Fruit fly (Drosophila melanogaster) whole organism, embryonic: ENCODE data around the gene dpr4.

Experiments
- Abd-B ChIP-seq: fragments of 200-800 bp; sonication (Bioruptor generic); optimal IDR thresholded peaks from 2 replicates; lab custom pipeline; 2018; ENCODE audit warnings: missing biosample characterization, mild to moderate bottlenecking, missing genetic modification characterization, moderate library complexity
- Asciz ChIP-seq: fragments of 200-800 bp; sonication (Bioruptor generic); optimal IDR thresholded peaks from 2 replicates; lab custom pipeline; 2017; ENCODE audit warnings: missing biosample characterization, mild to moderate bottlenecking, missing genetic modification characterization, missing genetic modification reagents
- CG10366 ChIP-seq: fragments of 200-800 bp; sonication (Bioruptor generic); IDR thresholded peaks from 2 replicates; pipeline ENCODE4 v1.3.6; 2022; ENCODE audit warnings: missing biosample characterization, missing genetic modification characterization
- CG14965 ChIP-seq: fragments of 200-800 bp; sonication (Bioruptor generic); optimal IDR thresholded peaks from 2 replicates; lab custom pipeline; 2016; ENCODE audit warnings: missing biosample characterization, missing genetic modification characterization, borderline replicate concordance
- CG15011 ChIP-seq: fragments of 200-800 bp; sonication (Bioruptor generic); optimal IDR thresholded peaks from 3 replicates; lab custom pipeline; 2018; ENCODE audit warnings: missing biosample characterization, mild to moderate bottlenecking, missing genetic modification characterization
- CG16813 ChIP-seq: fragments of 200-800 bp; sonication (Bioruptor generic); IDR thresholded peaks from 3 replicates; pipeline ENCODE4 v1.3.6; 2022; ENCODE audit warnings: missing biosample characterization, missing genetic modification characterization; ENCODE audit not compliant: partially characterized antibody
- CG17802 ChIP-seq: fragments of 200-800 bp; sonication (Bioruptor generic); optimal IDR thresholded peaks from 2 replicates; lab custom pipeline; 2018; ENCODE audit warnings: missing biosample characterization, mild to moderate bottlenecking, missing genetic modification characterization, moderate library complexity
- CG1792 ChIP-seq: fragments of 200-800 bp; sonication (Bioruptor generic); optimal IDR thresholded peaks from 2 replicates; lab custom pipeline; 2016; ENCODE audit warnings: missing biosample characterization, missing genetic modification characterization
- CG2199 ChIP-seq: fragments of 200-800 bp; sonication (Bioruptor generic); IDR thresholded peaks from 3 replicates; pipeline ENCODE4 v1.3.6; 2022; ENCODE audit warnings: missing biosample characterization, missing genetic modification characterization
- CG34224 ChIP-seq: fragments of 200-800 bp; sonication (Bioruptor generic); IDR thresholded peaks from 3 replicates; pipeline ENCODE4 v1.3.6; 2022; ENCODE audit warnings: missing biosample characterization, missing genetic modification characterization; ENCODE audit not compliant: partially characterized antibody
- CG5953 ChIP-seq: fragments of 200-800 bp; sonication (Bioruptor generic); IDR thresholded peaks from 2 replicates; pipeline ENCODE4 v1.3.6; 2022; ENCODE audit warnings: missing biosample characterization, missing genetic modification characterization
- CG6765 ChIP-seq: fragments of 200-800 bp; sonication (Bioruptor generic); optimal IDR thresholded peaks from 3 replicates; lab custom pipeline; 2017; ENCODE audit warnings: missing biosample characterization, mild to moderate bottlenecking, missing genetic modification characterization
- CG6854 ChIP-seq: fragments of 200-800 bp; sonication (Bioruptor generic); optimal IDR thresholded peaks from 3 replicates; lab custom pipeline; 2017; ENCODE audit warnings: missing biosample characterization, mild to moderate bottlenecking, missing genetic modification characterization
- CG7271 ChIP-seq: fragments of 200-800 bp; sonication (Bioruptor generic); optimal IDR thresholded peaks from 2 replicates; lab custom pipeline; 2018; ENCODE audit warnings: missing biosample characterization, mild to moderate bottlenecking, missing genetic modification characterization, moderate library complexity
- CG7372 ChIP-seq: fragments of 200-800 bp; sonication (Bioruptor generic); IDR thresholded peaks from 2 replicates; pipeline ENCODE4 v1.3.6; 2022; ENCODE audit warnings: missing biosample characterization, missing genetic modification characterization
- CG7745 ChIP-seq: fragments of 200-800 bp; sonication (Bioruptor generic); optimal IDR thresholded peaks from 2 replicates; lab custom pipeline; 2018; ENCODE audit warnings: missing biosample characterization, mild to moderate bottlenecking, missing genetic modification characterization, moderate library complexity
- CG7963 ChIP-seq: fragments of 200-800 bp; sonication (Bioruptor generic); IDR thresholded peaks from 3 replicates; pipeline ENCODE4 v1.3.6; 2022; ENCODE audit warnings: missing biosample characterization, missing genetic modification characterization; ENCODE audit not compliant: partially characterized antibody
- CG8388 ChIP-seq: fragments of 200-800 bp; sonication (Bioruptor generic); optimal IDR thresholded peaks from 2 replicates; lab custom pipeline; 2019; ENCODE audit warnings: missing biosample characterization, mild to moderate bottlenecking, missing genetic modification characterization, moderate library complexity
- CG8478 ChIP-seq: fragments of >200 bp; optimal IDR thresholded peaks from 2 replicates; lab custom pipeline; 2018
- CG9215 ChIP-seq: fragments of 200-800 bp; sonication (Bioruptor generic); IDR thresholded peaks from 2 replicates; pipeline ENCODE4 v1.3.6; 2022; ENCODE audit warnings: missing biosample characterization, missing genetic modification characterization
- CHES-1-like ChIP-seq: fragments of 200-800 bp; sonication (Bioruptor generic); optimal IDR thresholded peaks from 2 replicates; lab custom pipeline; 2016; ENCODE audit warnings: missing biosample characterization, missing genetic modification characterization
- D ChIP-seq, 2 experiments: fragments of 200-800 bp in 1 of 2; fragments of >200 bp in 1 of 2; sonication (Bioruptor generic) in 1 of 2; optimal IDR thresholded peaks; 2 replicates in 1 of 2; 3 replicates in 1 of 2; lab custom pipeline; 2017; ENCODE audit warnings: mild to moderate bottlenecking in 1 of 2, missing biosample characterization in 1 of 2, missing genetic modification characterization in 1 of 2, missing genetic modification reagents in 1 of 2
- Dbx ChIP-seq: fragments of 200-800 bp; sonication (Bioruptor generic); IDR thresholded peaks from 3 replicates; pipeline ENCODE4 v1.3.6; 2022; ENCODE audit warnings: missing biosample characterization, missing genetic modification characterization
- Dfd ChIP-seq, 2 experiments: fragments of >200 bp; optimal IDR thresholded peaks; 2 replicates each; lab custom pipeline; 2017; ENCODE audit warnings: missing biosample characterization in 2 of 2, missing genetic modification characterization in 2 of 2
- Eip74EF ChIP-seq, 2 experiments: fragments of 200-800 bp in 1 of 2; fragments of >200 bp in 1 of 2; sonication (Bioruptor generic) in 1 of 2; optimal IDR thresholded peaks; 2 replicates each; lab custom pipeline; 2017 to 2019; ENCODE audit warnings: missing biosample characterization in 2 of 2, missing genetic modification characterization in 2 of 2, mild to moderate bottlenecking in 1 of 2, moderate library complexity in 1 of 2
- Gug ChIP-seq: fragments of 200-800 bp; sonication (Bioruptor generic); IDR thresholded peaks from 4 replicates; pipeline ENCODE4 v1.3.6; 2022; ENCODE audit warnings: missing biosample characterization, missing genetic modification characterization
- HLH54F ChIP-seq: fragments of 200-800 bp; sonication (Bioruptor generic); optimal IDR thresholded peaks from 3 replicates; lab custom pipeline; 2016; ENCODE audit warnings: missing biosample characterization, missing genetic modification characterization
- Lim3 ChIP-seq: fragments of 200-800 bp; sonication (Bioruptor generic); IDR thresholded peaks from 2 replicates; pipeline ENCODE4 v1.3.6; 2022; ENCODE audit warnings: missing biosample characterization, missing genetic modification characterization
- Mad ChIP-seq: fragments of 200-800 bp; sonication (Bioruptor generic); optimal IDR thresholded peaks from 2 replicates; lab custom pipeline; 2016; ENCODE audit warnings: missing biosample characterization, missing genetic modification characterization
- NfI ChIP-seq: fragments of 200-800 bp; sonication (Bioruptor generic); optimal IDR thresholded peaks from 3 replicates; lab custom pipeline; 2018; ENCODE audit warnings: missing biosample characterization, mild to moderate bottlenecking, missing genetic modification characterization, moderate library complexity
- Opbp ChIP-seq: fragments of 200-800 bp; sonication (Bioruptor generic); IDR thresholded peaks from 3 replicates; pipeline ENCODE4 v1.3.6; 2022; ENCODE audit warnings: missing biosample characterization, missing genetic modification characterization; ENCODE audit not compliant: partially characterized antibody
- Optix ChIP-seq: fragments of 200-800 bp; sonication (Bioruptor generic); IDR thresholded peaks from 3 replicates; pipeline ENCODE4 v1.3.6; 2022; ENCODE audit warnings: missing biosample characterization, missing genetic modification characterization
- Rx ChIP-seq: fragments of 200-800 bp; sonication (Bioruptor generic); IDR thresholded peaks from 2 replicates; pipeline ENCODE4 v1.3.6; 2022; ENCODE audit warnings: missing biosample characterization, missing genetic modification characterization
- cg ChIP-seq: fragments of 200-800 bp; sonication (Bioruptor generic); optimal IDR thresholded peaks from 3 replicates; lab custom pipeline; 2019; ENCODE audit warnings: missing biosample characterization, mild to moderate bottlenecking, missing genetic modification characterization, moderate library complexity
- chn ChIP-seq: fragments of 200-800 bp; sonication (Bioruptor generic); optimal IDR thresholded peaks from 2 replicates; lab custom pipeline; 2016; ENCODE audit warnings: missing biosample characterization, missing genetic modification characterization
- ftz-f1 ChIP-seq: fragments of 200-800 bp; sonication (Bioruptor generic); optimal IDR thresholded peaks from 2 replicates; lab custom pipeline; 2016; ENCODE audit warnings: missing biosample characterization, missing genetic modification characterization
- gfzf ChIP-seq: fragments of 200-800 bp; sonication (Bioruptor generic); optimal IDR thresholded peaks from 2 replicates; lab custom pipeline; 2016; ENCODE audit warnings: missing biosample characterization, mild to moderate bottlenecking, missing genetic modification characterization, moderate library complexity
- ham ChIP-seq: fragments of 200-800 bp; sonication (Bioruptor generic); IDR thresholded peaks from 2 replicates; pipeline ENCODE4 v1.3.6; 2022; ENCODE audit warnings: missing biosample characterization, missing genetic modification characterization
- lab ChIP-seq: fragments of 200-800 bp; sonication (Bioruptor generic); optimal IDR thresholded peaks from 3 replicates; lab custom pipeline; 2017; ENCODE audit warnings: missing biosample characterization, missing genetic modification characterization, mild to moderate bottlenecking, moderate library complexity, missing genetic modification reagents
- lbe ChIP-seq: fragments of 200-800 bp; sonication (Bioruptor generic); optimal IDR thresholded peaks from 2 replicates; lab custom pipeline; 2016; ENCODE audit warnings: missing biosample characterization, mild to moderate bottlenecking, missing genetic modification characterization
- nerfin-2 ChIP-seq: fragments of 200-800 bp; sonication (Bioruptor generic); IDR thresholded peaks from 2 replicates; pipeline ENCODE4 v1.3.6; 2022; ENCODE audit warnings: missing biosample characterization, missing genetic modification characterization; ENCODE audit not compliant: partially characterized antibody
- prd ChIP-seq, 3 experiments: fragments of >200 bp in 2 of 3; fragments of 200-800 bp in 1 of 3; sonication (Bioruptor generic) in 1 of 3; optimal IDR thresholded peaks in 2 of 3; IDR thresholded peaks in 1 of 3; 2 replicates in 2 of 3; 3 replicates in 1 of 3; pipeline versions ENCODE4 v1.3.6 to Lab custom; 2017 to 2022; ENCODE audit warnings: missing biosample characterization in 1 of 3, missing genetic modification characterization in 1 of 3
- row ChIP-seq: fragments of 200-800 bp; sonication (Bioruptor generic); IDR thresholded peaks from 3 replicates; pipeline ENCODE4 v1.3.6; 2022; ENCODE audit warnings: missing biosample characterization, missing genetic modification characterization
- slbo ChIP-seq: fragments of 200-800 bp; sonication (Bioruptor generic); IDR thresholded peaks from 2 replicates; pipeline ENCODE4 v1.3.6; 2022; ENCODE audit warnings: missing biosample characterization, missing genetic modification characterization
- slp2 ChIP-seq: fragments of 200-800 bp; sonication (Bioruptor generic); optimal IDR thresholded peaks from 2 replicates; lab custom pipeline; 2016; ENCODE audit warnings: missing biosample characterization, missing genetic modification characterization
- tgo ChIP-seq: fragments of 200-800 bp; sonication (Bioruptor generic); IDR thresholded peaks from 3 replicates; pipeline ENCODE4 v1.3.6; 2022; ENCODE audit warnings: missing biosample characterization, missing genetic modification characterization
- tna ChIP-seq: fragments of 200-800 bp; sonication (Bioruptor generic); IDR thresholded peaks from 2 replicates; pipeline ENCODE4 v1.3.6; 2022; ENCODE audit warnings: missing biosample characterization, missing genetic modification characterization; ENCODE audit not compliant: partially characterized antibody
- twi ChIP-seq: fragments of 200-800 bp; optimal IDR thresholded peaks from 2 replicates; lab custom pipeline; 2019; ENCODE audit warnings: missing biosample characterization, mild to moderate bottlenecking, missing genetic modification characterization, moderate library complexity

The dpr4 gene

DNA sequence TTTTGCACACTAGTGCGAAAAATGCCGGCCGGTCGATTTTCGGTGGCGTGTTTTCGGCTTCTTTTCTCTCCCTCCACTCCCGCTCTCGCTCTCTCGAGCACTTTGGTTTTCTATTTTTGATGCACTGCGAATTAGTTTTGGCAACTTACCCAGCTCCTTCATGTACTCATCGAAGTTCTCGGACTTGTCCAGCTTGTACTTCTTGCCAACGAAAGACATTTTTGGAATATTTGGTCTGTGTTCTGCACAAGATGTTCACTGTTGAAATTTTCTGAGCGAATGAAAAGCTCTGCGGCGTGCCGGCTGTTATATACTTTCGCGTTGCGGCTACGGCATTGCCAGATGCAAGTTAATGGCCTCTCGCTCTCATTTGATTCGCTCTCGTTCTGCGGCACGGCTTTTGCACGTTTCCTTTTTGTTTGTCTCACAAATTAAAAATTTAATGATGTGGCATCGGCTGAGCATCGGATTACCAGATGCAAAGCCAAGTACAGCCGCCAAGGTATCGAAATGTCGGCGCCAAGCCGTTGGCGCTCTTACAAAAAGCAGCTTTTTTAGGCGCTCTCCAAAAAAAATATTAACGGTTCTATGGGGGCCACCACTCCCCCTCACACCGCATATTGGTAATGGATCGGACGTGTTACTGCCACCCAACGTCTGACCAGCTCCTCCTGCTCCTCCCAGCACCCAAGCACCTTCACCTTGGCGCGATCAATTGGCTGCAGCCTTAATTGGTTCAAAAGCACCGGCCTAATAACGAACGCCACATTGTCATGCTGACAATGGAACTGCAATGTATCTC lies 24.2 kb upstream of the dpr4 start, which contains the start of the genes fabp and sea (continued):
- no peak for TF ChIP-seq Mad (GFP tag; lab: Kevin White, UChicago)
- no peak for TF ChIP-seq chn (GFP tag; lab: Kevin White, UChicago)
- peak in 1 of 2 experiments; percentile 19 for TF ChIP-seq Eip74EF (GFP tag; optimal IDR thresholded peaks at IDR 0.05; lab: Kevin White, UChicago)
- TF ChIP-seq slp2 (GFP tag; lab: Kevin White, UChicago): no peak
- TF ChIP-seq Opbp (GFP tag; lab: Robert Waterston, UW): no peak
- TF ChIP-seq gfzf (GFP tag; lab: Kevin White, UChicago): no peak
- TF ChIP-seq row (GFP tag; lab: Robert Waterston, UW): no peak
- no peak for TF ChIP-seq Lim3 (GFP tag; lab: Robert Waterston, UW)
- TF ChIP-seq D (optimal IDR thresholded peaks at IDR 0.05; lab: Kevin White, UChicago): no peak
- TF ChIP-seq D (GFP tag; optimal IDR thresholded peaks at IDR 0.05; lab: Kevin White, UChicago): no peak
- TF ChIP-seq CG7271 (tag; lab: Kevin White, UChicago): no peak
- TF ChIP-seq Gug (GFP tag; lab: Robert Waterston, UW): no peak
- TF ChIP-seq Optix (GFP tag; lab: Robert Waterston, UW): no peak
- no peak for TF ChIP-seq CHES-1-like (GFP tag; lab: Kevin White, UChicago)
- no peak for TF ChIP-seq CG7372 (GFP tag; lab: Robert Waterston, UW)
- no peak for TF ChIP-seq CG7745 (tag; lab: Kevin White, UChicago)
- TF ChIP-seq CG10366: no peak
- no peak for TF ChIP-seq CG15011
- no peak for TF ChIP-seq HLH54F (GFP tag; lab: Kevin White, UChicago)
- TF ChIP-seq ham (GFP tag; lab: Robert Waterston, UW): no peak
- no peak for TF ChIP-seq CG6854
- TF ChIP-seq slbo (GFP tag; lab: Robert Waterston, UW): no peak
- peak; percentile 22; the same call in 1 of the 3 replicates for TF ChIP-seq CG34224 (GFP tag; lab: Robert Waterston, UW)
- TF ChIP-seq CG1792: no peak
- TF ChIP-seq prd (optimal IDR thresholded peaks at IDR 0.05; lab: Kevin White, UChicago): no peak
- no peak for TF ChIP-seq prd (GFP tag; IDR thresholded peaks at IDR 0.05; lab: Robert Waterston, UW)
- TF ChIP-seq tgo (GFP tag; lab: Robert Waterston, UW): no peak
- no peak for TF ChIP-seq CG16813 (GFP tag; lab: Robert Waterston, UW)
- no peak for TF ChIP-seq tna (GFP tag; lab: Robert Waterston, UW)
- TF ChIP-seq nerfin-2 (GFP tag; lab: Robert Waterston, UW): no peak
- TF ChIP-seq Dfd (GFP tag; optimal IDR thresholded peaks at IDR 0.05; lab: Kevin White, UChicago): no peak
- no peak for TF ChIP-seq ftz-f1 (GFP tag; lab: Kevin White, UChicago)
- no peak for TF ChIP-seq twi (tag; lab: Kevin White, UChicago)
- no peak for TF ChIP-seq CG2199 (GFP tag; lab: Robert Waterston, UW)
- TF ChIP-seq cg (GFP tag; lab: Kevin White, UChicago): no peak
- TF ChIP-seq CG8388 (GFP tag; lab: Kevin White, UChicago): no peak
- no peak for TF ChIP-seq Rx (GFP tag; lab: Robert Waterston, UW)
- TF ChIP-seq CG17802: no peak
- no peak for TF ChIP-seq CG14965 (GFP tag; lab: Kevin White, UChicago)
- no peak for TF ChIP-seq CG5953 (GFP tag; lab: Robert Waterston, UW)
- peak; percentile 94 for TF ChIP-seq CG9215 (GFP tag; lab: Robert Waterston, UW)
- TF ChIP-seq NfI (GFP tag; lab: Kevin White, UChicago): no peak
- TF ChIP-seq Asciz (GFP tag; lab: Kevin White, UChicago): no peak
- peak; percentile 45 for TF ChIP-seq CG6765 (GFP tag; lab: Kevin White, UChicago)
- TF ChIP-seq CG7963 (GFP tag; lab: Robert Waterston, UW): 0 out of 3 replicates have a peak, but pooled peaks have one; percentile 18
- no peak for TF ChIP-seq CG8478
- TF ChIP-seq Abd-B: no peak
- no peak for TF ChIP-seq Dbx (GFP tag; lab: Robert Waterston, UW)
- peak; percentile 36 for TF ChIP-seq lbe (GFP tag; lab: Kevin White, UChicago)
- peak; percentile 28 for TF ChIP-seq lab (GFP tag; lab: Kevin White, UChicago)
